Worm (Caenorhabditis elegans): ENCODE measurements around the gene C49C8.5.

DNA sequence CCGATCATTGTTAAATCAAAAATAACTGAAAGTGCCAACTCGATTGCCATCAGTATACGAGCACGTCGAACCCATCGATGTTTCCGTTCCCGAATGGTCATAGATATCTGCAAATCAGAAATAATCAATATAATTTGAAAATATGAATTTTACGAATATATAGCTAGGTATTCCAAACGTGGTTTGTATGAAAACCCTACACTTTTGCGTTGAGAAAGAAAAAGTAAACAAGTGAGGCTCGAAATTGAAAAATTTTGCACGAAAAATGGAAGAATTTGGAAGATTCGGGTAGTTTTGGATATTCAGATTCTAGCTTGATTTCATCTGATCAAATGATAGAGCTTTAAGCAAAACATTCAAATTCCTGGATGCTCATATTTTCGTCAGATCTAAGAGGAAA is 14.7 kb downstream of the C49C8.5 start, which contains the start of gene F42A9.9:
- TF ChIP-seq flt-1 (GFP tag; IDR thresholded peaks at IDR 0.05), result no peak
- no peak for TF ChIP-seq hmg-4 (GFP tag; optimal IDR thresholded peaks at IDR 0.05)
- no peak for TF ChIP-seq tbx-11 (GFP tag; IDR thresholded peaks at IDR 0.05)
- TF ChIP-seq ama-1 (optimal IDR thresholded peaks at IDR 0.05), result no peak
- TF ChIP-seq F13C5.2 (tag; optimal IDR thresholded peaks at IDR 0.05), result no peak
- TF ChIP-seq pes-1 (GFP tag; IDR thresholded peaks at IDR 0.05), result no peak
- TF ChIP-seq tbx-37 (GFP tag; conservative IDR thresholded peaks at IDR 0.05), result no peak
- no peak for TF ChIP-seq aly-1 (tag; optimal IDR thresholded peaks at IDR 0.05)
- no peak for TF ChIP-seq B0310.2 (tag; optimal IDR thresholded peaks at IDR 0.05)
- TF ChIP-seq sea-1 (GFP tag; conservative IDR thresholded peaks at IDR 0.05), result no peak
- TF ChIP-seq ceh-13 (GFP tag; optimal IDR thresholded peaks at IDR 0.05), result no peak
- no peak for TF ChIP-seq hmbx-1 (tag; optimal IDR thresholded peaks at IDR 0.05)
- no peak for TF ChIP-seq hnd-1 (tag; optimal IDR thresholded peaks at IDR 0.05)
